Worm (Caenorhabditis elegans): ENCODE measurements around the gene snap-29.

DNA sequence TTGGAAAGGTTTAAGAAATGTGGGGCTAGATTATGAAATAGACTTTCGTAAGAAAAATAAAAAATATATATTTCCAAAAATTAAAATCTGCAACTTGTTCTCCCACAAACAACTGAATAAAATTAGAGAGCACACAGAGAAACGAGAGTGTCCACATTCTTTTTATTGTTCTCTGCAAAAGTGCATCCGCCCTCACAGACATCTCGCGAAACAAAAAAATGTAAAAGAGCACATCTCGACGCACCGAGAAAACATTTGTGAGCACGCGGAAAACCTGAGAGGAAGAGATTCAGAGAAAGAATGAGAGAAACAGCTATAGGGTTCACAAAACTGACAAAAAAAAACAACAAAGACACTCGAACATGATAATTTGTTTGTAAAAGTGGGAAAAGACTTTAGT lies 6.0 kb downstream of the snap-29 start:
- TF ChIP-seq zag-1 (tag; optimal IDR thresholded peaks at IDR 0.05) (no peak), dpl-1 (GFP tag; optimal IDR thresholded peaks at IDR 0.05) (peak; percentile 12), egl-27 (tag; optimal IDR thresholded peaks at IDR 0.05) (no peak), lsy-2 (tag; optimal IDR thresholded peaks at IDR 0.05) (peak in 1 of 2 experiments; percentile 47), nhr-237 (tag; optimal IDR thresholded peaks at IDR 0.05) (no peak), mdl-1 (tag; optimal IDR thresholded peaks at IDR 0.05) (peak in 1 of 2 experiments; percentile 45), unc-39 (tag; optimal IDR thresholded peaks at IDR 0.05) (no peak), tra-1 (GFP tag; IDR thresholded peaks at IDR 0.05) (no peak), ceh-28 (tag; optimal IDR thresholded peaks at IDR 0.05) (no peak), lin-15B (tag; optimal IDR thresholded peaks at IDR 0.05) (no peak), jun-1 (tag; optimal IDR thresholded peaks at IDR 0.05) (no peak)
